Worm (Caenorhabditis elegans) whole organism, L4 larva: ENCODE results near the gene R07E4.3.

Experiments used
- F26F4.8 ChIP-seq: fragments of 200-800 bp; sonication (Bioruptor generic); conservative IDR thresholded peaks from 2 replicates; pipeline ENCODE4 v1.3.6; 2022; ENCODE audit warnings: missing genetic modification characterization, missing compliant biosample characterization
- hif-1 ChIP-seq, 2 experiments: sonication (generic microtip); optimal IDR thresholded peaks; 2 replicates each; lab custom pipeline; 2016 to 2017; ENCODE audit warnings: missing compliant biosample characterization in 2 of 2, missing genetic modification characterization in 2 of 2, missing genetic modification reagents in 2 of 2, missing genotype in 2 of 2, mild to moderate bottlenecking in 1 of 2
- tra-1 ChIP-seq: fragments of 200-800 bp; sonication (Bioruptor generic); IDR thresholded peaks from 2 replicates; pipeline ENCODE4 v1.3.6; 2022; ENCODE audit warnings: missing genetic modification reagents, missing genetic modification characterization, missing compliant biosample characterization

DNA sequence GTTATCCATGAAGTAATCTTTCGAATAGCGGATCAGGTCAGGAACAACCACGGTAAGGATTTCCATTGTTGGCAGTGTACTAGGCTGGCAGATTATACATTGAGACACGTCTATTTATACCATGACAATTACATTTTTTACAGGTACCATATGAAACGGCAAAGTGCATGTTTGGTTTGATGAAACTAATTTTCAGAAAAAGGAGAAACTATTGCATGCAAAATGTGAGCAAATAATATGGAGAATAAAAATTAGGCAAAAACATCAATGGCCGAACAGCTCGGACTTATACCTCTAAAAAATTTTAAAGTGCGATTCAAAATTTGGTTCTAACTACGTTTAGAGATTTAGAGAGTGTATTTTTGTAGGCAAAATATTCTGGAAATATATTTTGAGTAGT lies 39.5 kb downstream of the R07E4.3 start, which contains the start of gene F22F4.5:
- TF ChIP-seq hif-1 (tag; optimal IDR thresholded peaks at IDR 0.05; lab: Kevin White, UChicago) (no peak), tra-1 (GFP tag; lab: Robert Waterston, UW) (no peak), F26F4.8 (GFP tag; lab: Robert Waterston, UW) (no peak)
